Fruit fly (Drosophila melanogaster): Measurements from ENCODE around the gene TotM.

DNA sequence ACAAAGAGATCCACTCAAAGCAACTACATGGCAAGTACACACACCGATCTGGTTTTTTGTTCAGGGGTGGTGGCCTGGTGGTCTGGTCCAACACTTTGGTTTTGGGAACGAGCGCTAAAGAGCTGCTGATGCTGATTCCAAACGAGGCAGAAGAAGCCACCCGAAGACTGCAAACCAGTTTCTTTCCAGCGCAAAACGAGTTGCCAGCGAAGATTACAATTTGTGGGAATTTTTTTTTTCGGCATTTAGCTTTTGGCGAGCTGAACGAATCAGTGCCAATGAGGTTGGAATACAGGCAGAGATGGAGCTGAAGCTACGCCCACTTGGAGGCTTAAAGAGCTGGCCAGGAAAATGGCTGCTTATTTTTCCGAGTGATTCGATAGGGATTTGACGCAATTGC, 46.8 kb downstream of the TotM start:
- TF ChIP-seq CG33017 (tag; optimal IDR thresholded peaks at IDR 0.05) (no peak), ovo (GFP tag; optimal IDR thresholded peaks at IDR 0.05) (no peak), CG12768 (GFP tag; optimal IDR thresholded peaks at IDR 0.05) (no peak), pad (GFP tag; optimal IDR thresholded peaks at IDR 0.05) (no peak), cnc (optimal IDR thresholded peaks at IDR 0.05) (no peak)
